Fruit fly (Drosophila melanogaster): Measurements from ENCODE around the gene CG34161.

CG34161 gene

DNA sequence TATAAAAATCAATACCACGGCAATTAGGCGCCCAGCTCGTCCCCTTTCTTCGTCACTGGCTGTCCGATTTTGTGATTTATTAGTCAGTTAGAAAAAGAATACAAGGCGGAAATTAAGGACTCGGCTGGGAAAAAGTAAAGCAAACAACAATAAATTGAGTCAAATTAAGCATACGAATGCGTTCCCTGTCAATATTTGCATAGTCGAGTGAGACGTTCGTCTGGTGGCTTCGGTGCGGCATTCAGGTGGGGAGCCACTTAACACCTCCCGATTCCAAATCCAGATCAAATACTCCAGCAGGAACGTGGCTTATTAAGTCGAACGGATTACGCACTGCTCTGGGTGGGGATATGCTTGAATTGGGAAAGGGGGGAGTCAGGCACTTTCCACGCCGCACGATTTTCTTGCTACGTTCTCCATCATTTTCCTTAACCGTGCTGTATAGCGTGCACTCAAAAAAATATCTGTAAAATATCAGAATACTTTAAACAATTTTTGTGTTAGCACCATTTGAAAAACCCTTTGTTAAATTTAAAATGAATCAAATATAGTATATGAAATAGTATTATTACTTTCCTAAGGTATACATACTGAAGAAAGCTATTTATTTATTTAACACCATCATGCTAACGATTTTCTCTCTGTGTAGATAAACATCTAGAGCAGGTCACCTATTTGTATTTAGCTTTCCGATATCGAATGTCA is 38.3 kb downstream of the CG34161 start (continued):
- peak; percentile 84 for TF ChIP-seq CG10979 (tag; optimal IDR thresholded peaks at IDR 0.05)
- TF ChIP-seq Dbx (GFP tag; IDR thresholded peaks at IDR 0.05), result no peak
- 0 out of 2 replicates have a peak, but pooled peaks have one; percentile 6 for TF ChIP-seq sisA (GFP tag; IDR thresholded peaks at IDR 0.05)
- TF ChIP-seq Ada2b (GFP tag; IDR thresholded peaks at IDR 0.05), result no peak
- TF ChIP-seq CG16863 (GFP tag; optimal IDR thresholded peaks at IDR 0.05), result no peak
- peak in 1 of 2 experiments; percentile 56 for TF ChIP-seq eve (GFP tag; optimal IDR thresholded peaks at IDR 0.05)
- TF ChIP-seq CG3838 (GFP tag; optimal IDR thresholded peaks at IDR 0.05), result no peak
- no peak for TF ChIP-seq Sin3A (optimal IDR thresholded peaks at IDR 0.05)
- no peak for TF ChIP-seq CkIIα-i1 (GFP tag; IDR thresholded peaks at IDR 0.05)
- TF ChIP-seq H2.0 (GFP tag; IDR thresholded peaks at IDR 0.05), result peak; percentile 16; the same call in 1 of the 2 replicates
- peak; percentile 43 for TF ChIP-seq wor (GFP tag; IDR thresholded peaks at IDR 0.05)
- TF ChIP-seq fd102C (GFP tag; optimal IDR thresholded peaks at IDR 0.05), result no peak
- no peak for TF ChIP-seq NC2α (GFP tag; optimal IDR thresholded peaks at IDR 0.05)
- no peak for TF ChIP-seq btn (GFP tag; optimal IDR thresholded peaks at IDR 0.05)
- TF ChIP-seq schlank (tag; optimal IDR thresholded peaks at IDR 0.05), result no peak
- no peak for TF ChIP-seq CG7271 (tag; optimal IDR thresholded peaks at IDR 0.05)
- TF ChIP-seq Drgx (GFP tag; IDR thresholded peaks at IDR 0.05), result no peak
- TF ChIP-seq CG14050 (GFP tag; IDR thresholded peaks at IDR 0.05), result no peak
- 0 out of 3 replicates have a peak, but pooled peaks have one; percentile 34 for TF ChIP-seq z (GFP tag; IDR thresholded peaks at IDR 0.05)
- TF ChIP-seq Hey (tag; optimal IDR thresholded peaks at IDR 0.05), result no peak
- TF ChIP-seq Doc3 (GFP tag; IDR thresholded peaks at IDR 0.05; ENCODE audit: partially characterized antibody), result no peak
- TF ChIP-seq vfl (GFP tag; optimal IDR thresholded peaks at IDR 0.05), result no peak
- no peak for TF ChIP-seq CG10959 (GFP tag; IDR thresholded peaks at IDR 0.05)
- no peak for TF ChIP-seq CG3163 (GFP tag; optimal IDR thresholded peaks at IDR 0.05)
- peak; percentile 37 for TF ChIP-seq HLH3B (GFP tag; IDR thresholded peaks at IDR 0.05)
- no peak for TF ChIP-seq CG3726 (GFP tag; IDR thresholded peaks at IDR 0.05)
- no peak for TF ChIP-seq knrl (GFP tag; IDR thresholded peaks at IDR 0.05; ENCODE audit: partially characterized antibody)
- TF ChIP-seq pho (GFP tag; optimal IDR thresholded peaks at IDR 0.05), result no peak
- no peak for TF ChIP-seq CG18011 (GFP tag; optimal IDR thresholded peaks at IDR 0.05)
- no peak for TF ChIP-seq Deaf1 (tag; optimal IDR thresholded peaks at IDR 0.05)
- TF ChIP-seq CG2120 (GFP tag; optimal IDR thresholded peaks at IDR 0.05), result no peak
- peak; percentile 50 for TF ChIP-seq Sox100B (GFP tag; optimal IDR thresholded peaks at IDR 0.05)
- no peak for TF ChIP-seq CG4328 (GFP tag; optimal IDR thresholded peaks at IDR 0.05)
- TF ChIP-seq Dek (tag; optimal IDR thresholded peaks at IDR 0.05), result peak; percentile 25
- no peak for TF ChIP-seq pb (GFP tag; optimal IDR thresholded peaks at IDR 0.05)
- no peak for TF ChIP-seq Ravus (GFP tag; IDR thresholded peaks at IDR 0.05)
- TF ChIP-seq CG12769 (tag; optimal IDR thresholded peaks at IDR 0.05), result peak; percentile 7
- TF ChIP-seq gfzf (GFP tag; optimal IDR thresholded peaks at IDR 0.05), result no peak
- TF ChIP-seq ftz-f1 (GFP tag; optimal IDR thresholded peaks at IDR 0.05), result no peak
- TF ChIP-seq Fer2 (tag; optimal IDR thresholded peaks at IDR 0.05), result no peak
- TF ChIP-seq HmgZ (tag; optimal IDR thresholded peaks at IDR 0.05), result no peak
- TF ChIP-seq stwl (tag; optimal IDR thresholded peaks at IDR 0.05), result peak; percentile 9
- TF ChIP-seq pros (GFP tag; optimal IDR thresholded peaks at IDR 0.05), result no peak
- TF ChIP-seq CG11398 (GFP tag; optimal IDR thresholded peaks at IDR 0.05), result no peak
- TF ChIP-seq CG30431 (GFP tag; optimal IDR thresholded peaks at IDR 0.05), result no peak
- TF ChIP-seq CG1647 (GFP tag; optimal IDR thresholded peaks at IDR 0.05), result no peak
- no peak for TF ChIP-seq gro (GFP tag; optimal IDR thresholded peaks at IDR 0.05)
- no peak for TF ChIP-seq MBD-R2 (GFP tag; IDR thresholded peaks at IDR 0.05)
- no peak for TF ChIP-seq Bgb (GFP tag; IDR thresholded peaks at IDR 0.05; ENCODE audit: partially characterized antibody)
- TF ChIP-seq CG7556 (GFP tag; optimal IDR thresholded peaks at IDR 0.05), result peak; percentile 50
- no peak for TF ChIP-seq C15 (GFP tag; IDR thresholded peaks at IDR 0.05)

Data from whole organism, embryonic.